Fruit fly (Drosophila melanogaster) whole organism, pupa: ENCODE measurements around the gene Meltrin.

Experiments used
- CG10348 ChIP-seq: fragments of 200-800 bp; sonication (Bioruptor generic); IDR thresholded peaks from 2 replicates; pipeline ENCODE4 v1.3.6; 2022; ENCODE audit warnings: missing biosample characterization, missing genetic modification characterization
- CG12605 ChIP-seq: fragments of 200-800 bp; sonication (Bioruptor generic); IDR thresholded peaks from 2 replicates; pipeline ENCODE4 v1.3.6; 2022; ENCODE audit warnings: missing biosample characterization, missing genetic modification characterization
- CG13204 ChIP-seq: fragments of 200-800 bp; sonication (Bioruptor generic); optimal IDR thresholded peaks from 2 replicates; lab custom pipeline; 2018; ENCODE audit warnings: missing biosample characterization, mild to moderate bottlenecking, missing genetic modification characterization, moderate library complexity
- CG14655 ChIP-seq: fragments of 200-800 bp; sonication (Bioruptor generic); optimal IDR thresholded peaks from 3 replicates; lab custom pipeline; 2017; ENCODE audit warnings: mild to moderate bottlenecking, missing biosample characterization, missing genetic modification reagents, missing genetic modification characterization
- CG15710 ChIP-seq: fragments of 200-800 bp; sonication (Bioruptor generic); optimal IDR thresholded peaks from 2 replicates; lab custom pipeline; 2018; ENCODE audit warnings: missing biosample characterization, mild to moderate bottlenecking, missing genetic modification characterization, moderate library complexity
- CG17806 ChIP-seq: fragments of 200-800 bp; sonication (Bioruptor generic); optimal IDR thresholded peaks from 2 replicates; lab custom pipeline; 2018; ENCODE audit warnings: missing biosample characterization, mild to moderate bottlenecking, missing genetic modification characterization, moderate library complexity
- CG32121 ChIP-seq: fragments of 200-800 bp; sonication (Bioruptor generic); IDR thresholded peaks from 2 replicates; pipeline ENCODE4 v1.3.6; 2022; ENCODE audit warnings: missing biosample characterization, missing genetic modification characterization
- CG34367 ChIP-seq: fragments of 200-800 bp; sonication (Bioruptor generic); optimal IDR thresholded peaks from 2 replicates; lab custom pipeline; 2018; ENCODE audit warnings: missing biosample characterization, mild to moderate bottlenecking, missing genetic modification characterization
- CG4496 ChIP-seq: fragments of 200-800 bp; sonication (Bioruptor generic); IDR thresholded peaks from 3 replicates; pipeline ENCODE4 v1.3.6; 2022; ENCODE audit warnings: missing biosample characterization, missing genetic modification characterization
- CG8159 ChIP-seq: fragments of 200-800 bp; sonication (Bioruptor generic); optimal IDR thresholded peaks from 3 replicates; lab custom pipeline; 2018; ENCODE audit warnings: missing biosample characterization, mild to moderate bottlenecking, missing genetic modification characterization, moderate library complexity
- CG8301 ChIP-seq: fragments of 200-800 bp; sonication (Bioruptor generic); optimal IDR thresholded peaks from 2 replicates; lab custom pipeline; 2018; ENCODE audit warnings: missing biosample characterization, mild to moderate bottlenecking, missing genetic modification characterization
- CG9948 ChIP-seq: fragments of 200-800 bp; sonication (Bioruptor generic); optimal IDR thresholded peaks from 2 replicates; lab custom pipeline; 2018; ENCODE audit warnings: missing biosample characterization, mild to moderate bottlenecking, missing genetic modification characterization, moderate library complexity
- D1 ChIP-seq: fragments of 200-800 bp; sonication (Bioruptor generic); optimal IDR thresholded peaks from 2 replicates; lab custom pipeline; 2018; ENCODE audit warnings: missing biosample characterization, mild to moderate bottlenecking, missing genetic modification characterization, moderate library complexity
- EcR ChIP-seq: fragments of 200-800 bp; sonication (Bioruptor generic); optimal IDR thresholded peaks from 3 replicates; lab custom pipeline; 2019; ENCODE audit warnings: missing biosample characterization, missing genetic modification characterization, mild to moderate bottlenecking, moderate library complexity, missing genetic modification reagents
- Ets98B ChIP-seq: fragments of 200-800 bp; sonication (Bioruptor generic); IDR thresholded peaks from 2 replicates; pipeline ENCODE4 v1.3.6; 2022; ENCODE audit warnings: missing biosample characterization, missing genetic modification characterization
- Pif1A ChIP-seq: fragments of 200-800 bp; sonication (Bioruptor generic); optimal IDR thresholded peaks from 3 replicates; lab custom pipeline; 2016; ENCODE audit warnings: missing biosample characterization, missing genetic modification characterization
- Pif1B ChIP-seq: fragments of 200-800 bp; sonication (Bioruptor generic); optimal IDR thresholded peaks from 3 replicates; lab custom pipeline; 2016; ENCODE audit warnings: missing biosample characterization, missing genetic modification characterization
- Snoo ChIP-seq: fragments of 200-800 bp; sonication (Bioruptor generic); optimal IDR thresholded peaks from 3 replicates; lab custom pipeline; 2017; ENCODE audit warnings: missing biosample characterization, mild to moderate bottlenecking, missing genetic modification characterization, inconsistent platforms
- fd96Ca ChIP-seq: fragments of 200-800 bp; sonication (Bioruptor generic); IDR thresholded peaks from 3 replicates; pipeline ENCODE4 v1.3.6; 2022; ENCODE audit warnings: missing biosample characterization, missing genetic modification characterization
- gl ChIP-seq: fragments of 200-800 bp; sonication (Bioruptor generic); optimal IDR thresholded peaks from 2 replicates; lab custom pipeline; 2018; ENCODE audit warnings: missing biosample characterization, mild to moderate bottlenecking, missing genetic modification characterization
- rn ChIP-seq: fragments of 200-800 bp; sonication (Bioruptor generic); IDR thresholded peaks from 2 replicates; pipeline ENCODE4 v1.3.6; 2022; ENCODE audit warnings: missing biosample characterization, missing genetic modification characterization

The Meltrin gene

dm6 chr3R:14622571-14622970, 74.5 kb downstream of the Meltrin start:
- TF ChIP-seq CG12605 (GFP tag; lab: Robert Waterston, UW) (no peak), CG13204 (GFP tag; lab: Kevin White, UChicago) (no peak), Pif1A (GFP tag; lab: Kevin White, UChicago) (no peak), CG14655 (GFP tag; lab: Kevin White, UChicago) (no peak), CG4496 (GFP tag; lab: Robert Waterston, UW) (no peak), CG17806 (no peak), CG9948 (tag; lab: Kevin White, UChicago) (no peak), D1 (tag; lab: Kevin White, UChicago) (no peak), rn (no peak), gl (tag; lab: Kevin White, UChicago) (no peak), CG10348 (no peak), CG32121 (GFP tag; lab: Robert Waterston, UW) (no peak), CG34367 (tag; lab: Kevin White, UChicago) (peak; percentile 41), CG15710 (tag; lab: Kevin White, UChicago) (no peak), Pif1B (GFP tag; lab: Kevin White, UChicago) (no peak), Snoo (tag; lab: Kevin White, UChicago) (no peak), fd96Ca (GFP tag; lab: Robert Waterston, UW) (no peak), CG8159 (tag; lab: Kevin White, UChicago) (peak; percentile 46), EcR (peak; percentile 46), Ets98B (GFP tag; lab: Robert Waterston, UW) (no peak), CG8301 (tag; lab: Kevin White, UChicago) (no peak)
